Worm (Caenorhabditis elegans): ENCODE measurements around the gene rpl-11.2.

DNA sequence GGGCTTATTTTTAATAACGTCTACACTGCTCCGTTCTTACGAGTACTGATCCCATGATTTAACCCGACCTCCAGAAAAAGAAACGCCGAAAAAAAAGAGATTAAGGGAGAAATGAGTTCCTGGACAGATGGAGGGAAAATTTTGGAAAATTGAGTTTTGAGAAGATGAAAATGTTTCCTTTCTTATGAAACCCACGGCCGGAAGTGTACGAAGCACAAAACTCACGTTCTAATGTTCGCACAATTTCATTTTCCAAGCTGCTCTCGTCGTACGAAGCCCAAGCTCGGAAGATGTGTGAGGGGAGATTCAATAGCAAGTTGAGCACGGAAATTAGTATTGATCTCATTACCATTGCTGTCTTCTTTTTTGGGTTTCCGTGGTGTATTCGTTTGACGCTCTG is 29.0 kb upstream of the rpl-11.2 start:
- TF ChIP-seq F49E8.2 (tag; optimal IDR thresholded peaks at IDR 0.05; ENCODE audit: insufficient read depth) = no peak
- no peak for TF ChIP-seq ztf-25 (GFP tag; IDR thresholded peaks at IDR 0.05)
- TF ChIP-seq attf-5 (GFP tag; optimal IDR thresholded peaks at IDR 0.05) = no peak
- no peak for TF ChIP-seq rpc-1 (optimal IDR thresholded peaks at IDR 0.05)
- no peak for TF ChIP-seq rpc-1 (tag; optimal IDR thresholded peaks at IDR 0.05)
- TF ChIP-seq unc-62 (GFP tag; optimal IDR thresholded peaks at IDR 0.05) = no peak
- no peak for TF ChIP-seq nfya-2 (GFP tag; IDR thresholded peaks at IDR 0.05)
- TF ChIP-seq lin-54 (GFP tag; optimal IDR thresholded peaks at IDR 0.05) = no peak
- TF ChIP-seq efl-1 (GFP tag; optimal IDR thresholded peaks at IDR 0.05) = no peak
- TF ChIP-seq lsy-27 (tag; optimal IDR thresholded peaks at IDR 0.05; ENCODE audit: borderline replicate concordance, insufficient read depth) = no peak
